Fruit fly (Drosophila melanogaster): ENCODE data around the gene Prx6a.

The Prx6a gene

DNA sequence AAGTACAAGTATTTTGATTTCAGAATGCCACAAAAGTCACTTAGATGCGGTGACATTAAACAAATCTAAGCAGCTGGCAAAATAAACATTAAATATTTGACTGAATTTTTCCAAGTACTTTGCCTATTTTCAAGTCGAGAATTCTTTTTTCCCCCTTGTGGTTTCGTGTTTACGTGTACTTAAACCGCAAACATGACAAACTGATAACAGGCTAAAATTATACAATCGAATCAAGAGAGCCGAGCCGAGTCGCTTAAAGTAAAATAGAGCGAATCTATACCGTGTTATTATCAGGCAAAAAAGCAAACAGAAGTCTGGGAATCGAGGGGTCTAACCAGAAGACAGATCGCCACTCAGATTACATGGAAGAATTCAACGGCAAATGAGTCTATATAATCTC lies 28.1 kb upstream of the Prx6a start (continued):
- no peak for TF ChIP-seq ss (GFP tag; optimal IDR thresholded peaks at IDR 0.05)
- no peak for TF ChIP-seq Gug (GFP tag; IDR thresholded peaks at IDR 0.05)
- TF ChIP-seq svp (GFP tag): no peak
- no peak for TF ChIP-seq dsx (GFP tag; optimal IDR thresholded peaks at IDR 0.05; ENCODE audit: poor library complexity, severe bottlenecking)
- TF ChIP-seq OdsH (GFP tag; optimal IDR thresholded peaks at IDR 0.05): no peak
- no peak for TF ChIP-seq CG6854 (GFP tag; optimal IDR thresholded peaks at IDR 0.05)

DNA sequence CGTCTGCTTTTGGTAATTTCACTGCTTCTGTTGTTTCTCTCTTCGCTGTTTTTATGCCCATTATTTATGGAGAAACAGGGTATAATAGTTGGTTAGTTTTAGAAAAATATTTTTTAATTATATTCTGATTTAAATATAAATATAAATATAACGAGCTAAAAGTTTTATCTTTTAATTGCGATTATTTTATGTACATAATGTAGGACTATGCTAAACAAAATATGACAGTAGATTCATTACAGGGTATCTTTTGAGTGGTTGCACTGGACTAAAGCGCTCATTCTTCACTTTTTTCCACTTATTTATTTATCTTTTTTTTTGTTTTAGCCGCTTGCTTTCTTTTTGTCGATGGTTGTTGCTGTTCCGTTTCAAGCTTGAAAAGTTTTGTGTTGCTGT lies 27.0 kb upstream of the Prx6a start:
- TF ChIP-seq CG9139 (GFP tag; optimal IDR thresholded peaks at IDR 0.05) (no peak), CG8319 (GFP tag; optimal IDR thresholded peaks at IDR 0.05) (peak; percentile 40), Met (GFP tag; optimal IDR thresholded peaks at IDR 0.05) (peak; percentile 61), spab (GFP tag; optimal IDR thresholded peaks at IDR 0.05) (peak; percentile 41), dac (GFP tag; optimal IDR thresholded peaks at IDR 0.05) (peak; percentile 12), Smox (GFP tag; optimal IDR thresholded peaks at IDR 0.05) (peak; percentile 40), CG15336 (GFP tag; IDR thresholded peaks at IDR 0.05) (peak; percentile 82), CG6276 (GFP tag; optimal IDR thresholded peaks at IDR 0.05) (peak; percentile 36), OdsH (GFP tag; optimal IDR thresholded peaks at IDR 0.05) (peak; percentile 74), Sox15 (GFP tag; optimal IDR thresholded peaks at IDR 0.05) (peak; percentile 67), CG11762 (GFP tag; optimal IDR thresholded peaks at IDR 0.05; ENCODE audit: insufficient read depth) (peak; percentile 54), acj6 (GFP tag; optimal IDR thresholded peaks at IDR 0.05) (peak; percentile 75), achi (GFP tag; optimal IDR thresholded peaks at IDR 0.05) (peak; percentile 81), CG3919 (GFP tag; optimal IDR thresholded peaks at IDR 0.05) (peak; percentile 64), net (GFP tag; optimal IDR thresholded peaks at IDR 0.05) (peak; percentile 65), Lpt (GFP tag; optimal IDR thresholded peaks at IDR 0.05) (peak; percentile 45), eg (GFP tag; IDR thresholded peaks at IDR 0.05) (peak; percentile 71), CG8632 (GFP tag; optimal IDR thresholded peaks at IDR 0.05) (peak; percentile 81), CG32006 (GFP tag; optimal IDR thresholded peaks at IDR 0.05) (peak; percentile 79), Eip75B (GFP tag; optimal IDR thresholded peaks at IDR 0.05) (peak; percentile 34), pdm3 (GFP tag; optimal IDR thresholded peaks at IDR 0.05) (peak; percentile 64), CG16779 (tag; optimal IDR thresholded peaks at IDR 0.05) (peak; percentile 7), CG31627 (GFP tag; optimal IDR thresholded peaks at IDR 0.05) (peak; percentile 48), CG10631 (GFP tag; optimal IDR thresholded peaks at IDR 0.05) (peak; percentile 55), CG11294 (GFP tag; IDR thresholded peaks at IDR 0.05) (peak; percentile 33; the same call in 1 of the 2 replicates), CG8119 (GFP tag; IDR thresholded peaks at IDR 0.05) (peak; percentile 80), CG6808 (GFP tag; optimal IDR thresholded peaks at IDR 0.05) (no peak), Hr38 (GFP tag; optimal IDR thresholded peaks at IDR 0.05) (no peak), CG6792 (GFP tag; optimal IDR thresholded peaks at IDR 0.05) (peak; percentile 70), Sox14 (GFP tag; optimal IDR thresholded peaks at IDR 0.05) (no peak), CG4318 (GFP tag; optimal IDR thresholded peaks at IDR 0.05) (peak; percentile 35), Blimp-1 (GFP tag; optimal IDR thresholded peaks at IDR 0.05) (no peak), CG11902 (GFP tag; optimal IDR thresholded peaks at IDR 0.05) (peak; percentile 43), dsx (GFP tag; optimal IDR thresholded peaks at IDR 0.05; ENCODE audit: poor library complexity, severe bottlenecking) (peak; percentile 45), Hr39 (GFP tag; optimal IDR thresholded peaks at IDR 0.05) (peak; percentile 41), Gug (GFP tag; IDR thresholded peaks at IDR 0.05) (no peak), vri (GFP tag; optimal IDR thresholded peaks at IDR 0.05) (no peak), CG7368 (GFP tag; optimal IDR thresholded peaks at IDR 0.05) (peak; percentile 57), CG3032 (tag; optimal IDR thresholded peaks at IDR 0.05) (peak; percentile 37), Eip78C (GFP tag) (peak; percentile 90), fkh (GFP tag; optimal IDR thresholded peaks at IDR 0.05) (no peak), CG6163 (GFP tag; IDR thresholded peaks at IDR 0.05) (peak; percentile 43; the same call in 2 of the 3 replicates), Eip93F (GFP tag; optimal IDR thresholded peaks at IDR 0.05) (peak; percentile 25), cyc (GFP tag; optimal IDR thresholded peaks at IDR 0.05) (peak; percentile 37), Sox102F (GFP tag; optimal IDR thresholded peaks at IDR 0.05) (peak; percentile 54), Ets96B (tag; optimal IDR thresholded peaks at IDR 0.05) (peak; percentile 37), CG34406 (GFP tag; optimal IDR thresholded peaks at IDR 0.05) (peak; percentile 81)
